Fruit fly (Drosophila melanogaster) whole organism, embryonic: ENCODE measurements around the gene CG33181.

ENCODE experiments used
- Abd-B ChIP-seq: fragments of 200-800 bp; sonication (Bioruptor generic); optimal IDR thresholded peaks from 2 replicates; lab custom pipeline; 2018; ENCODE audit warnings: missing biosample characterization, mild to moderate bottlenecking, missing genetic modification characterization, moderate library complexity
- CG10321 ChIP-seq: fragments of 200-800 bp; sonication (Bioruptor generic); IDR thresholded peaks from 2 replicates; pipeline ENCODE4 v1.3.6; 2022; ENCODE audit warnings: missing biosample characterization, missing genetic modification characterization
- CG10959 ChIP-seq: fragments of 200-800 bp; sonication (Bioruptor generic); IDR thresholded peaks from 2 replicates; pipeline ENCODE4 v1.3.6; 2022; ENCODE audit warnings: missing biosample characterization, missing genetic modification characterization
- CG12769 ChIP-seq: fragments of 200-800 bp; sonication (Bioruptor generic); optimal IDR thresholded peaks from 2 replicates; lab custom pipeline; 2019; ENCODE audit warnings: missing biosample characterization, mild to moderate bottlenecking, missing genetic modification characterization, moderate library complexity
- CG12942 ChIP-seq: fragments of 200-800 bp; sonication (Bioruptor generic); optimal IDR thresholded peaks from 3 replicates; lab custom pipeline; 2016; ENCODE audit warnings: missing biosample characterization, missing genetic modification characterization
- CG14441 ChIP-seq: fragments of 200-800 bp; sonication (Bioruptor generic); IDR thresholded peaks from 2 replicates; pipeline ENCODE4 v1.3.6; 2022; ENCODE audit warnings: missing biosample characterization, missing genetic modification characterization
- CG14710 ChIP-seq: fragments of 200-800 bp; sonication (Bioruptor generic); optimal IDR thresholded peaks from 3 replicates; lab custom pipeline; 2019; ENCODE audit warnings: missing biosample characterization, mild to moderate bottlenecking, missing genetic modification characterization, moderate library complexity
- CG15479 ChIP-seq: fragments of 200-800 bp; sonication (Bioruptor generic); optimal IDR thresholded peaks from 3 replicates; lab custom pipeline; 2019; ENCODE audit warnings: missing biosample characterization, mild to moderate bottlenecking, missing genetic modification characterization, moderate library complexity
- CG1647 ChIP-seq: fragments of 200-800 bp; sonication (Bioruptor generic); optimal IDR thresholded peaks from 3 replicates; lab custom pipeline; 2016; ENCODE audit warnings: missing biosample characterization, missing genetic modification characterization
- CG17802 ChIP-seq: fragments of 200-800 bp; sonication (Bioruptor generic); optimal IDR thresholded peaks from 2 replicates; lab custom pipeline; 2018; ENCODE audit warnings: missing biosample characterization, mild to moderate bottlenecking, missing genetic modification characterization, moderate library complexity
- CG17912 ChIP-seq: fragments of 200-800 bp; sonication (Bioruptor generic); optimal IDR thresholded peaks from 2 replicates; lab custom pipeline; 2018; ENCODE audit warnings: missing biosample characterization, mild to moderate bottlenecking, missing genetic modification characterization
- CG30403 ChIP-seq: fragments of 200-800 bp; sonication (Bioruptor generic); optimal IDR thresholded peaks from 3 replicates; lab custom pipeline; 2016; ENCODE audit warnings: missing biosample characterization, missing genetic modification characterization
- CG3065 ChIP-seq: fragments of 200-800 bp; sonication (Bioruptor generic); optimal IDR thresholded peaks from 2 replicates; lab custom pipeline; 2016; ENCODE audit warnings: missing biosample characterization, missing genetic modification characterization
- CG34422 ChIP-seq: fragments of 200-800 bp; sonication (Bioruptor generic); IDR thresholded peaks from 3 replicates; pipeline ENCODE4 v1.3.6; 2022; ENCODE audit warnings: missing biosample characterization, missing genetic modification characterization
- CG5953 ChIP-seq: fragments of 200-800 bp; sonication (Bioruptor generic); IDR thresholded peaks from 2 replicates; pipeline ENCODE4 v1.3.6; 2022; ENCODE audit warnings: missing biosample characterization, missing genetic modification characterization
- CG7271 ChIP-seq: fragments of 200-800 bp; sonication (Bioruptor generic); optimal IDR thresholded peaks from 2 replicates; lab custom pipeline; 2018; ENCODE audit warnings: missing biosample characterization, mild to moderate bottlenecking, missing genetic modification characterization, moderate library complexity
- CG7556 ChIP-seq: fragments of 200-800 bp; sonication (Bioruptor generic); optimal IDR thresholded peaks from 2 replicates; lab custom pipeline; 2017; ENCODE audit warnings: missing biosample characterization, mild to moderate bottlenecking, missing genetic modification characterization
- CG8089 ChIP-seq: fragments of 200-800 bp; sonication (Bioruptor generic); optimal IDR thresholded peaks from 3 replicates; lab custom pipeline; 2016; ENCODE audit warnings: missing biosample characterization, missing genetic modification characterization
- CG8388 ChIP-seq: fragments of 200-800 bp; sonication (Bioruptor generic); optimal IDR thresholded peaks from 2 replicates; lab custom pipeline; 2019; ENCODE audit warnings: missing biosample characterization, mild to moderate bottlenecking, missing genetic modification characterization, moderate library complexity
- CG9215 ChIP-seq: fragments of 200-800 bp; sonication (Bioruptor generic); IDR thresholded peaks from 2 replicates; pipeline ENCODE4 v1.3.6; 2022; ENCODE audit warnings: missing biosample characterization, missing genetic modification characterization
- CHES-1-like ChIP-seq: fragments of 200-800 bp; sonication (Bioruptor generic); optimal IDR thresholded peaks from 2 replicates; lab custom pipeline; 2016; ENCODE audit warnings: missing biosample characterization, missing genetic modification characterization
- CrebB ChIP-seq: fragments of 200-800 bp; sonication (Bioruptor generic); optimal IDR thresholded peaks from 3 replicates; lab custom pipeline; 2018; ENCODE audit warnings: missing biosample characterization, mild to moderate bottlenecking, missing genetic modification characterization
- Dbx ChIP-seq: fragments of 200-800 bp; sonication (Bioruptor generic); IDR thresholded peaks from 3 replicates; pipeline ENCODE4 v1.3.6; 2022; ENCODE audit warnings: missing biosample characterization, missing genetic modification characterization
- Dfd ChIP-seq, 2 experiments: fragments of >200 bp; optimal IDR thresholded peaks; 2 replicates each; lab custom pipeline; 2017; ENCODE audit warnings: missing biosample characterization in 2 of 2, missing genetic modification characterization in 2 of 2
- Ets97D ChIP-seq: fragments of 200-800 bp; sonication (Bioruptor generic); optimal IDR thresholded peaks from 3 replicates; lab custom pipeline; 2016; ENCODE audit warnings: missing biosample characterization, missing genetic modification characterization
- MBD-R2 ChIP-seq: fragments of 200-800 bp; sonication (Bioruptor generic); IDR thresholded peaks from 2 replicates; pipeline ENCODE4 v1.3.6; 2022; ENCODE audit warnings: missing biosample characterization, missing genetic modification characterization
- NC2α ChIP-seq: fragments of 200-800 bp; sonication (Bioruptor generic); optimal IDR thresholded peaks from 2 replicates; lab custom pipeline; 2016; ENCODE audit warnings: missing biosample characterization, missing genetic modification characterization
- Scr ChIP-seq: fragments of 200-800 bp; sonication (Bioruptor generic); IDR thresholded peaks from 2 replicates; pipeline ENCODE4 v1.3.6; 2022; ENCODE audit warnings: missing biosample characterization, missing genetic modification characterization; ENCODE audit not compliant: partially characterized antibody
- Side ChIP-seq: fragments of 200-800 bp; sonication (Bioruptor generic); optimal IDR thresholded peaks from 2 replicates; lab custom pipeline; 2016; ENCODE audit warnings: missing biosample characterization, missing genetic modification characterization
- ase ChIP-seq: fragments of 200-800 bp; sonication (Bioruptor generic); IDR thresholded peaks from 3 replicates; pipeline ENCODE4 v1.3.6; 2022; ENCODE audit warnings: missing biosample characterization, missing genetic modification characterization
- ato ChIP-seq: fragments of 200-800 bp; sonication (Bioruptor generic); IDR thresholded peaks from 2 replicates; pipeline ENCODE4 v1.3.6; 2022; ENCODE audit warnings: missing biosample characterization, missing genetic modification characterization; ENCODE audit not compliant: partially characterized antibody
- bowl ChIP-seq: fragments of 200-800 bp; sonication (Bioruptor generic); IDR thresholded peaks from 2 replicates; pipeline ENCODE4 v1.3.6; 2022; ENCODE audit warnings: missing biosample characterization, missing genetic modification characterization
- cg ChIP-seq: fragments of 200-800 bp; sonication (Bioruptor generic); optimal IDR thresholded peaks from 3 replicates; lab custom pipeline; 2019; ENCODE audit warnings: missing biosample characterization, mild to moderate bottlenecking, missing genetic modification characterization, moderate library complexity
- crc ChIP-seq: fragments of 200-800 bp; sonication (Bioruptor generic); optimal IDR thresholded peaks from 2 replicates; lab custom pipeline; 2016; ENCODE audit warnings: missing biosample characterization, missing genetic modification characterization
- da ChIP-seq: fragments of 200-800 bp; sonication (Bioruptor generic); optimal IDR thresholded peaks from 2 replicates; lab custom pipeline; 2016; ENCODE audit warnings: missing biosample characterization, missing genetic modification characterization
- disco-r ChIP-seq: fragments of 200-800 bp; sonication (Bioruptor generic); optimal IDR thresholded peaks from 2 replicates; lab custom pipeline; 2016; ENCODE audit warnings: missing biosample characterization, missing genetic modification characterization
- fu2 ChIP-seq: fragments of 200-800 bp; sonication (Bioruptor generic); optimal IDR thresholded peaks from 2 replicates; lab custom pipeline; 2016; ENCODE audit warnings: missing biosample characterization, missing genetic modification characterization
- gsb-n ChIP-seq: fragments of 200-800 bp; sonication (Bioruptor generic); optimal IDR thresholded peaks from 3 replicates; lab custom pipeline; 2018; ENCODE audit warnings: missing biosample characterization, mild to moderate bottlenecking, missing genetic modification characterization
- hth ChIP-seq: fragments of >200 bp; optimal IDR thresholded peaks from 2 replicates; lab custom pipeline; 2017; ENCODE audit warnings: inconsistent platforms
- kay ChIP-seq: fragments of 200-800 bp; sonication (Bioruptor generic); optimal IDR thresholded peaks from 2 replicates; lab custom pipeline; 2016; ENCODE audit warnings: missing biosample characterization, missing genetic modification characterization
- lab ChIP-seq: fragments of 200-800 bp; sonication (Bioruptor generic); optimal IDR thresholded peaks from 3 replicates; lab custom pipeline; 2017; ENCODE audit warnings: missing biosample characterization, missing genetic modification characterization, mild to moderate bottlenecking, moderate library complexity, missing genetic modification reagents
- mirr ChIP-seq: fragments of 200-800 bp; sonication (Bioruptor generic); optimal IDR thresholded peaks from 3 replicates; lab custom pipeline; 2018; ENCODE audit warnings: missing biosample characterization, mild to moderate bottlenecking, missing genetic modification characterization
- otp ChIP-seq: fragments of 200-800 bp; sonication (Bioruptor generic); IDR thresholded peaks from 3 replicates; pipeline ENCODE4, ENCODE4 v1.3.6; 2022; ENCODE audit warnings: missing biosample characterization, missing genetic modification characterization
- peb ChIP-seq: fragments of 200-800 bp; sonication (Bioruptor generic); IDR thresholded peaks from 2 replicates; pipeline ENCODE4 v1.3.6; 2022; ENCODE audit warnings: missing biosample characterization, missing genetic modification characterization
- pnt ChIP-seq: fragments of 200-800 bp; sonication (Bioruptor generic); optimal IDR thresholded peaks from 3 replicates; lab custom pipeline; 2016; ENCODE audit warnings: missing biosample characterization, missing genetic modification characterization
- run ChIP-seq: fragments of 200-800 bp; sonication (Bioruptor generic); optimal IDR thresholded peaks from 3 replicates; lab custom pipeline; 2018; ENCODE audit warnings: missing biosample characterization, mild to moderate bottlenecking, missing genetic modification characterization
- sens-2 ChIP-seq: fragments of 200-800 bp; sonication (Bioruptor generic); IDR thresholded peaks from 2 replicates; pipeline ENCODE4 v1.3.6; 2022; ENCODE audit warnings: missing biosample characterization, missing genetic modification characterization
- slbo ChIP-seq: fragments of 200-800 bp; sonication (Bioruptor generic); IDR thresholded peaks from 2 replicates; pipeline ENCODE4 v1.3.6; 2022; ENCODE audit warnings: missing biosample characterization, missing genetic modification characterization
- sr ChIP-seq: fragments of 200-800 bp; sonication (Bioruptor generic); IDR thresholded peaks from 3 replicates; pipeline ENCODE4 v1.3.6; 2022; ENCODE audit warnings: missing biosample characterization, missing genetic modification characterization
- tin ChIP-seq: fragments of 200-800 bp; sonication (Bioruptor generic); optimal IDR thresholded peaks from 3 replicates; lab custom pipeline; 2016; ENCODE audit warnings: missing biosample characterization, missing genetic modification characterization
- trh ChIP-seq: fragments of 200-800 bp; sonication (Bioruptor generic); optimal IDR thresholded peaks from 2 replicates; lab custom pipeline; 2016; ENCODE audit warnings: missing biosample characterization, missing genetic modification characterization
- zen2 ChIP-seq: fragments of 200-800 bp; sonication (Bioruptor generic); IDR thresholded peaks from 3 replicates; pipeline ENCODE4 v1.3.6; 2022; ENCODE audit warnings: missing biosample characterization, missing genetic modification characterization; ENCODE audit not compliant: partially characterized antibody

CG33181 gene

DNA sequence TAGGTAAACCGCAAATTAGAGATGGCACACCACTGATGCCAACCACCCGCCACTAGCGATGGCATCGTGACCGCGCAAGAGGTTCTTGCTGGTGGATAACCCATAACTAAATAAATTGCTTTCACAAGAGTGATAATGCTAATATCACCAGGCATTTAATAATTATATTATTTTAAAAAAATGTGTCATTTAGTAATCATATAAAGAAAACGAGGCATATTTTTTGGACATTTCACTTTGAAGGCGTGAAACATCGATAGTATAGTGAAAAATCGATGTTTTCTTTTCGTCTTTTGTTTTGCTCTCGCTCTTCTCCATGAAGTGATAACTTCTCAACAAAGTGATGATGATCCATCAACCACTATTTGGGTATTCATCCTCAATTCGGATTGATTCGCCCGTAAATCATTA lies 69.6 kb downstream of the CG33181 start, which contains the start of gene IntS4 (continued):
- TF ChIP-seq tin (GFP tag; lab: Kevin White, UChicago) (peak; percentile 66), Ets97D (GFP tag; lab: Kevin White, UChicago) (peak; percentile 47), ase (GFP tag; lab: Robert Waterston, UW) (peak; percentile 51; the same call in 1 of the 3 replicates), CG8388 (GFP tag; lab: Kevin White, UChicago) (peak; percentile 52), bowl (GFP tag; lab: Robert Waterston, UW) (no peak), CG15479 (GFP tag; lab: Kevin White, UChicago) (peak; percentile 71), CG12942 (GFP tag; lab: Kevin White, UChicago) (peak; percentile 73), slbo (GFP tag; lab: Robert Waterston, UW) (peak; percentile 83; the same call in 1 of the 2 replicates), disco-r (GFP tag; lab: Kevin White, UChicago) (no peak), peb (GFP tag; lab: Robert Waterston, UW) (no peak), Side (GFP tag; lab: Kevin White, UChicago) (no peak), gsb-n (tag; lab: Kevin White, UChicago) (peak; percentile 59), CG7271 (tag; lab: Kevin White, UChicago) (peak; percentile 26), Scr (peak; percentile 97), CG8089 (GFP tag; lab: Kevin White, UChicago) (no peak), otp (GFP tag; lab: Robert Waterston, UW) (no peak), CG7556 (GFP tag; lab: Kevin White, UChicago) (peak; percentile 60), Abd-B (no peak), CG14710 (tag; lab: Kevin White, UChicago) (peak; percentile 74), cg (GFP tag; lab: Kevin White, UChicago) (no peak), Dbx (GFP tag; lab: Robert Waterston, UW) (peak; percentile 74), CG1647 (GFP tag; lab: Kevin White, UChicago) (peak; percentile 3), CG3065 (GFP tag; lab: Kevin White, UChicago) (no peak), CG30403 (GFP tag; lab: Kevin White, UChicago) (peak; percentile 73), CG34422 (GFP tag; lab: Robert Waterston, UW) (peak; percentile 41; the same call in 1 of the 3 replicates), crc (GFP tag; lab: Kevin White, UChicago) (no peak), NC2α (GFP tag; lab: Kevin White, UChicago) (no peak), Dfd (GFP tag; optimal IDR thresholded peaks at IDR 0.05; lab: Kevin White, UChicago) (no peak), CG17912 (GFP tag; lab: Kevin White, UChicago) (no peak), CG10321 (GFP tag; lab: Robert Waterston, UW) (no peak), run (peak; percentile 81), MBD-R2 (GFP tag; lab: Robert Waterston, UW) (peak; percentile 92), sr (GFP tag; lab: Robert Waterston, UW) (no peak), CG14441 (GFP tag; lab: Robert Waterston, UW) (peak; percentile 68), CHES-1-like (GFP tag; lab: Kevin White, UChicago) (peak; percentile 8), pnt (GFP tag; lab: Kevin White, UChicago) (peak; percentile 44), kay (peak; percentile 43), CG12769 (tag; lab: Kevin White, UChicago) (no peak), CG9215 (GFP tag; lab: Robert Waterston, UW) (no peak; the same call in 1 of the 2 replicates), mirr (no peak), CG5953 (GFP tag; lab: Robert Waterston, UW) (no peak), sens-2 (no peak), zen2 (peak; percentile 84; the same call in 2 of the 3 replicates), lab (GFP tag; lab: Kevin White, UChicago) (no peak), hth (lab: Kevin White, UChicago) (no peak), CG17802 (tag; lab: Kevin White, UChicago) (no peak), CG10959 (peak; percentile 42; the same call in 1 of the 2 replicates), da (GFP tag; lab: Kevin White, UChicago) (no peak), fu2 (GFP tag; lab: Kevin White, UChicago) (no peak), trh (GFP tag; lab: Kevin White, UChicago) (no peak), CrebB (tag; lab: Kevin White, UChicago) (peak; percentile 20), ato (GFP tag; lab: Robert Waterston, UW) (peak; percentile 66)
